Worm (Caenorhabditis elegans) whole organism, L2 larva: ENCODE results near the gene gcp-2.2.

Experiments used
- blmp-1 ChIP-seq: sonication (generic microtip); optimal IDR thresholded peaks from 2 replicates; lab custom pipeline; 2017; ENCODE audit warnings: missing genetic modification characterization, mild to moderate bottlenecking, missing compliant biosample characterization, antibody characterized with exemption, moderate library complexity; ENCODE audit not compliant: insufficient read depth
- egl-27 ChIP-seq: sonication (generic microtip); optimal IDR thresholded peaks from 3 replicates; lab custom pipeline; 2017; ENCODE audit warnings: missing biosample characterization, missing genetic modification reagents, missing genetic modification characterization
- fos-1 ChIP-seq: fragments of 150-350 bp; optimal IDR thresholded peaks from 2 replicates; lab custom pipeline; 2014; ENCODE audit warnings: missing biosample characterization, missing genetic modification characterization
- unc-62 ChIP-seq: fragments of 150-350 bp; optimal IDR thresholded peaks from 2 replicates; lab custom pipeline; 2014; ENCODE audit warnings: missing biosample characterization, missing genetic modification reagents, missing genetic modification characterization

- TF ChIP-seq fos-1 (tag; lab: Kevin White, UChicago) (no peak), unc-62 (no peak), egl-27 (tag; lab: Kevin White, UChicago) (no peak), blmp-1 (tag; lab: Kevin White, UChicago) (no peak)
These were observed 47.9 kb downstream of the gcp-2.2 start, which contains the start of gene abts-2 for ce11 chrX:11585375-11585774.
